Fruit fly (Drosophila melanogaster): ENCODE results near the gene IFT46.

- TF ChIP-seq Hr39 (optimal IDR thresholded peaks at IDR 0.05) = no peak
- TF ChIP-seq grau (tag; optimal IDR thresholded peaks at IDR 0.05) = no peak
- TF ChIP-seq zen (tag; optimal IDR thresholded peaks at IDR 0.05) = no peak
- no peak for TF ChIP-seq dpn (GFP tag; optimal IDR thresholded peaks at IDR 0.05)
- no peak for TF ChIP-seq CG10654 (GFP tag; optimal IDR thresholded peaks at IDR 0.05)
- no peak for TF ChIP-seq Blimp-1 (GFP tag; optimal IDR thresholded peaks at IDR 0.05)
Measured at dm6 chr2L:18576250-18576649, 39.7 kb downstream of the IFT46 start.
